Worm (Caenorhabditis elegans) whole organism, L3 larva: ENCODE data around the gene F43C11.12.

Source experiments
- aly-2 ChIP-seq: fragments of 150-350 bp; optimal IDR thresholded peaks from 2 replicates; lab custom pipeline; 2014; ENCODE audit warnings: missing biosample characterization, missing genetic modification characterization
- ceh-28 ChIP-seq: fragments of 150-350 bp; optimal IDR thresholded peaks from 2 replicates; lab custom pipeline; 2014; ENCODE audit warnings: missing biosample characterization, missing genetic modification reagents, missing genetic modification characterization
- eor-1 ChIP-seq, 2 experiments: fragments of 150-350 bp; optimal IDR thresholded peaks; 2 replicates each; lab custom pipeline; 2014 to 2018; ENCODE audit warnings: missing biosample characterization in 2 of 2, missing genetic modification characterization in 2 of 2
- fkh-10 ChIP-seq: sonication (generic microtip); optimal IDR thresholded peaks from 2 replicates; lab custom pipeline; 2017; ENCODE audit warnings: missing biosample characterization, missing genetic modification reagents, missing genetic modification characterization
- fos-1 ChIP-seq: fragments of 150-350 bp; optimal IDR thresholded peaks from 2 replicates; lab custom pipeline; 2014; ENCODE audit warnings: missing biosample characterization, missing genetic modification characterization
- lin-39 ChIP-seq: fragments of 150-350 bp; optimal IDR thresholded peaks from 2 replicates; lab custom pipeline; 2018; ENCODE audit warnings: missing biosample characterization, missing genetic modification reagents, missing genetic modification characterization
- mdl-1 ChIP-seq: fragments of 150-350 bp; optimal IDR thresholded peaks from 2 replicates; lab custom pipeline; 2014; ENCODE audit warnings: missing biosample characterization, missing genetic modification characterization
- sea-2 ChIP-seq: fragments of 150-350 bp; sonication (generic microtip); optimal IDR thresholded peaks from 4 replicates; lab custom pipeline; 2014; ENCODE audit warnings: missing biosample characterization, missing genetic modification reagents, missing genetic modification characterization
- skn-1 ChIP-seq: fragments of 150-350 bp; optimal IDR thresholded peaks from 2 replicates; lab custom pipeline; 2014; ENCODE audit warnings: missing biosample characterization, missing genetic modification characterization
- snpc-4 ChIP-seq: fragments of 150-350 bp; optimal IDR thresholded peaks from 2 replicates; lab custom pipeline; 2014; ENCODE audit warnings: missing biosample characterization, missing genetic modification characterization
- unc-62 ChIP-seq: fragments of 150-350 bp; sonication (generic microtip); optimal IDR thresholded peaks from 4 replicates; lab custom pipeline; 2014; ENCODE audit warnings: missing biosample characterization, missing genetic modification reagents, missing genetic modification characterization
- ztf-11 ChIP-seq: fragments of 150-350 bp; optimal IDR thresholded peaks from 2 replicates; lab custom pipeline; 2014; ENCODE audit warnings: missing biosample characterization, missing genetic modification characterization

ce11 chrII:2340974-2341373 lies 25.5 kb downstream of the F43C11.12 start:
- TF ChIP-seq ztf-11 (tag; lab: Kevin White, UChicago) (no peak), skn-1 (no peak), eor-1 (tag; optimal IDR thresholded peaks at IDR 0.05; lab: Kevin White, UChicago) (no peak), sea-2 (GFP tag; lab: Kevin White, UChicago) (no peak), unc-62 (GFP tag; lab: Kevin White, UChicago) (no peak), fkh-10 (GFP tag; lab: Kevin White, UChicago) (no peak), snpc-4 (tag; lab: Kevin White, UChicago) (no peak), fos-1 (tag; lab: Kevin White, UChicago) (no peak), aly-2 (tag; lab: Kevin White, UChicago) (no peak), lin-39 (no peak), mdl-1 (tag; lab: Kevin White, UChicago) (no peak), ceh-28 (no peak)
